Fruit fly (Drosophila melanogaster) whole organism, embryonic: ENCODE results near the gene CG42553.
A peak's percentile ranks its signal among the peaks of the same experiment; 100 is the strongest.

Experiments
- B-H1 ChIP-seq: fragments of 200-800 bp; sonication (Bioruptor generic); IDR thresholded peaks from 3 replicates; pipeline ENCODE4 v1.3.6; 2022; ENCODE audit warnings: missing biosample characterization, missing genetic modification characterization
- BEAF-32 ChIP-seq: fragments of 200-800 bp; sonication (Bioruptor generic); optimal IDR thresholded peaks from 3 replicates; lab custom pipeline; 2017; ENCODE audit warnings: missing biosample characterization, missing genetic modification characterization, mild to moderate bottlenecking, moderate library complexity, missing genetic modification reagents
- CG10267 ChIP-seq: fragments of 200-800 bp; sonication (Bioruptor generic); optimal IDR thresholded peaks from 2 replicates; lab custom pipeline; 2018; ENCODE audit warnings: missing biosample characterization, mild to moderate bottlenecking, missing genetic modification characterization, moderate library complexity
- CG12104 ChIP-seq: fragments of 200-800 bp; sonication (Bioruptor generic); optimal IDR thresholded peaks from 3 replicates; lab custom pipeline; 2016; ENCODE audit warnings: missing biosample characterization, missing genetic modification characterization
- CG12236 ChIP-seq: fragments of 200-800 bp; sonication (Bioruptor generic); optimal IDR thresholded peaks from 2 replicates; lab custom pipeline; 2016; ENCODE audit warnings: missing biosample characterization, missing genetic modification characterization
- CG13624 ChIP-seq: fragments of 200-800 bp; sonication (Bioruptor generic); optimal IDR thresholded peaks from 2 replicates; lab custom pipeline; 2016; ENCODE audit warnings: missing biosample characterization, missing genetic modification characterization
- CG15073 ChIP-seq: fragments of 200-800 bp; sonication (Bioruptor generic); optimal IDR thresholded peaks from 2 replicates; lab custom pipeline; 2016; ENCODE audit warnings: missing biosample characterization, missing genetic modification characterization
- CG2199 ChIP-seq: fragments of 200-800 bp; sonication (Bioruptor generic); IDR thresholded peaks from 3 replicates; pipeline ENCODE4 v1.3.6; 2022; ENCODE audit warnings: missing biosample characterization, missing genetic modification characterization
- CG2875 ChIP-seq: fragments of 200-800 bp; sonication (Bioruptor generic); optimal IDR thresholded peaks from 2 replicates; lab custom pipeline; 2017; ENCODE audit warnings: missing biosample characterization, mild to moderate bottlenecking, missing genetic modification characterization, missing genetic modification reagents
- CG31388 ChIP-seq: fragments of 200-800 bp; sonication (Bioruptor generic); optimal IDR thresholded peaks from 2 replicates; lab custom pipeline; 2016; ENCODE audit warnings: missing biosample characterization, missing genetic modification characterization
- CG32772 ChIP-seq: fragments of 200-800 bp; sonication (Bioruptor generic); IDR thresholded peaks from 2 replicates; pipeline ENCODE4 v1.3.6; 2022; ENCODE audit warnings: missing biosample characterization, missing genetic modification characterization
- CG34422 ChIP-seq: fragments of 200-800 bp; sonication (Bioruptor generic); IDR thresholded peaks from 3 replicates; pipeline ENCODE4 v1.3.6; 2022; ENCODE audit warnings: missing biosample characterization, missing genetic modification characterization
- CG6654 ChIP-seq: fragments of 200-800 bp; sonication (Bioruptor generic); optimal IDR thresholded peaks from 2 replicates; lab custom pipeline; 2017; ENCODE audit warnings: missing biosample characterization, mild to moderate bottlenecking, missing genetic modification characterization
- CG6683 ChIP-seq: fragments of 200-800 bp; sonication (Bioruptor generic); optimal IDR thresholded peaks from 2 replicates; lab custom pipeline; 2017; ENCODE audit warnings: missing biosample characterization, mild to moderate bottlenecking, missing genetic modification characterization, missing genetic modification reagents
- CG7963 ChIP-seq: fragments of 200-800 bp; sonication (Bioruptor generic); IDR thresholded peaks from 3 replicates; pipeline ENCODE4 v1.3.6; 2022; ENCODE audit warnings: missing biosample characterization, missing genetic modification characterization; ENCODE audit not compliant: partially characterized antibody
- CG8944 ChIP-seq: fragments of 200-800 bp; sonication (Bioruptor generic); optimal IDR thresholded peaks from 3 replicates; lab custom pipeline; 2016; ENCODE audit warnings: missing biosample characterization, missing genetic modification characterization
- CkIIα-i1 ChIP-seq: fragments of 200-800 bp; sonication (Bioruptor generic); IDR thresholded peaks from 2 replicates; pipeline ENCODE4 v1.3.6; 2022; ENCODE audit warnings: missing biosample characterization, missing genetic modification characterization
- Dll ChIP-seq: fragments of 200-800 bp; sonication (Bioruptor generic); IDR thresholded peaks from 4 replicates; pipeline ENCODE4 v1.3.6; 2022; ENCODE audit warnings: missing biosample characterization, missing genetic modification characterization; ENCODE audit not compliant: partially characterized antibody
- Fer2 ChIP-seq: fragments of 200-800 bp; sonication (Bioruptor generic); optimal IDR thresholded peaks from 2 replicates; lab custom pipeline; 2018; ENCODE audit warnings: missing biosample characterization, mild to moderate bottlenecking, missing genetic modification characterization, moderate library complexity
- Fer3 ChIP-seq: fragments of 200-800 bp; sonication (Bioruptor generic); optimal IDR thresholded peaks from 2 replicates; lab custom pipeline; 2018; ENCODE audit warnings: missing biosample characterization, mild to moderate bottlenecking, missing genetic modification characterization, moderate library complexity
- HLH3B ChIP-seq: fragments of 200-800 bp; sonication (Bioruptor generic); IDR thresholded peaks from 2 replicates; pipeline ENCODE4 v1.3.6; 2022; ENCODE audit warnings: missing biosample characterization, missing genetic modification characterization
- Hsf ChIP-seq: fragments of 200-800 bp; sonication (Bioruptor generic); optimal IDR thresholded peaks from 3 replicates; lab custom pipeline; 2016; ENCODE audit warnings: missing biosample characterization, missing genetic modification characterization
- MBD-R2 ChIP-seq: fragments of 200-800 bp; sonication (Bioruptor generic); IDR thresholded peaks from 2 replicates; pipeline ENCODE4 v1.3.6; 2022; ENCODE audit warnings: missing biosample characterization, missing genetic modification characterization
- MTF-1 ChIP-seq: fragments of 200-800 bp; sonication (Bioruptor generic); optimal IDR thresholded peaks from 2 replicates; lab custom pipeline; 2018; ENCODE audit warnings: missing biosample characterization, mild to moderate bottlenecking, missing genetic modification characterization, borderline replicate concordance
- Oaz ChIP-seq: fragments of 200-800 bp; sonication (Bioruptor generic); IDR thresholded peaks from 2 replicates; pipeline ENCODE4 v1.3.6; 2022; ENCODE audit warnings: missing biosample characterization, missing genetic modification characterization
- PHDP ChIP-seq: fragments of 200-800 bp; sonication (Bioruptor generic); optimal IDR thresholded peaks from 3 replicates; lab custom pipeline; 2018; ENCODE audit warnings: missing biosample characterization, mild to moderate bottlenecking, missing genetic modification characterization, moderate library complexity
- Poxn ChIP-seq: fragments of 200-800 bp; sonication (Bioruptor generic); IDR thresholded peaks from 2 replicates; pipeline ENCODE4 v1.3.6; 2022; ENCODE audit warnings: missing biosample characterization, missing genetic modification characterization
- Trl ChIP-seq, 3 experiments: fragments of >200 bp in 2 of 3; fragments of 200-800 bp in 1 of 3; sonication (Bioruptor generic) in 1 of 3; optimal IDR thresholded peaks; 2 replicates in 1 of 3; 3 replicates in 2 of 3; lab custom pipeline; 2016 to 2017; ENCODE audit warnings: missing biosample characterization in 1 of 3, missing genetic modification characterization in 1 of 3
- Usf ChIP-seq: fragments of 200-800 bp; sonication (Bioruptor generic); optimal IDR thresholded peaks from 2 replicates; lab custom pipeline; 2017; ENCODE audit warnings: missing genotype, missing biosample characterization, missing genetic modification characterization
- YL-1 ChIP-seq: fragments of 200-800 bp; sonication (Bioruptor generic); optimal IDR thresholded peaks from 3 replicates; lab custom pipeline; 2017; ENCODE audit warnings: missing biosample characterization, mild to moderate bottlenecking, missing genetic modification characterization
- bowl ChIP-seq: fragments of 200-800 bp; sonication (Bioruptor generic); IDR thresholded peaks from 2 replicates; pipeline ENCODE4 v1.3.6; 2022; ENCODE audit warnings: missing biosample characterization, missing genetic modification characterization
- cad ChIP-seq: fragments of >200 bp; optimal IDR thresholded peaks from 2 replicates; lab custom pipeline; 2017; ENCODE audit warnings: missing biosample characterization, missing genetic modification characterization
- disco-r ChIP-seq: fragments of 200-800 bp; sonication (Bioruptor generic); optimal IDR thresholded peaks from 2 replicates; lab custom pipeline; 2016; ENCODE audit warnings: missing biosample characterization, missing genetic modification characterization
- fu2 ChIP-seq: fragments of 200-800 bp; sonication (Bioruptor generic); optimal IDR thresholded peaks from 2 replicates; lab custom pipeline; 2016; ENCODE audit warnings: missing biosample characterization, missing genetic modification characterization
- gce ChIP-seq: fragments of 200-800 bp; sonication (Bioruptor generic); IDR thresholded peaks from 3 replicates; pipeline ENCODE4 v1.3.6; 2022; ENCODE audit warnings: missing biosample characterization, missing genetic modification characterization
- ham ChIP-seq: fragments of 200-800 bp; sonication (Bioruptor generic); IDR thresholded peaks from 2 replicates; pipeline ENCODE4 v1.3.6; 2022; ENCODE audit warnings: missing biosample characterization, missing genetic modification characterization
- jing ChIP-seq: fragments of 200-800 bp; sonication (Bioruptor generic); optimal IDR thresholded peaks from 2 replicates; lab custom pipeline; 2018; ENCODE audit warnings: missing biosample characterization, mild to moderate bottlenecking, missing genetic modification characterization
- lab ChIP-seq: fragments of 200-800 bp; sonication (Bioruptor generic); optimal IDR thresholded peaks from 3 replicates; lab custom pipeline; 2017; ENCODE audit warnings: missing biosample characterization, missing genetic modification characterization, mild to moderate bottlenecking, moderate library complexity, missing genetic modification reagents
- lbe ChIP-seq: fragments of 200-800 bp; sonication (Bioruptor generic); optimal IDR thresholded peaks from 2 replicates; lab custom pipeline; 2016; ENCODE audit warnings: missing biosample characterization, mild to moderate bottlenecking, missing genetic modification characterization
- lov ChIP-seq, 2 experiments: fragments of 200-800 bp in 1 of 2; fragments of >200 bp in 1 of 2; sonication (Bioruptor generic) in 1 of 2; IDR thresholded peaks in 1 of 2; optimal IDR thresholded peaks in 1 of 2; 2 replicates in 1 of 2; 3 replicates in 1 of 2; pipeline versions ENCODE4 v1.3.6 to Lab custom; 2017 to 2022; ENCODE audit warnings: missing biosample characterization in 1 of 2, missing genetic modification characterization in 1 of 2
- mirr ChIP-seq: fragments of 200-800 bp; sonication (Bioruptor generic); optimal IDR thresholded peaks from 3 replicates; lab custom pipeline; 2018; ENCODE audit warnings: missing biosample characterization, mild to moderate bottlenecking, missing genetic modification characterization
- nau ChIP-seq: fragments of 200-800 bp; sonication (Bioruptor generic); optimal IDR thresholded peaks from 3 replicates; lab custom pipeline; 2017; ENCODE audit warnings: missing biosample characterization, mild to moderate bottlenecking, missing genetic modification characterization, missing genetic modification reagents
- p53 ChIP-seq: fragments of 200-800 bp; sonication (Bioruptor generic); optimal IDR thresholded peaks from 2 replicates; lab custom pipeline; 2016; ENCODE audit warnings: missing biosample characterization, missing genetic modification characterization
- peb ChIP-seq: fragments of 200-800 bp; sonication (Bioruptor generic); IDR thresholded peaks from 2 replicates; pipeline ENCODE4 v1.3.6; 2022; ENCODE audit warnings: missing biosample characterization, missing genetic modification characterization
- pum ChIP-seq: fragments of 200-800 bp; sonication (Bioruptor generic); optimal IDR thresholded peaks from 2 replicates; lab custom pipeline; 2016; ENCODE audit warnings: missing biosample characterization, missing genetic modification characterization
- row ChIP-seq: fragments of 200-800 bp; sonication (Bioruptor generic); IDR thresholded peaks from 3 replicates; pipeline ENCODE4 v1.3.6; 2022; ENCODE audit warnings: missing biosample characterization, missing genetic modification characterization
- schlank ChIP-seq: fragments of 200-800 bp; sonication (Bioruptor generic); optimal IDR thresholded peaks from 2 replicates; lab custom pipeline; 2018; ENCODE audit warnings: missing biosample characterization, mild to moderate bottlenecking, missing genetic modification characterization
- seq ChIP-seq: fragments of 200-800 bp; sonication (Bioruptor generic); IDR thresholded peaks from 2 replicates; pipeline ENCODE4 v1.3.6; 2022; ENCODE audit warnings: missing biosample characterization, missing genetic modification characterization

Gene CG42553

dm6 chr3L:837552-838187 is 3.8 kb downstream of the CG42553 start, which contains the start of the genes CG13901 and CG13887 (continued):
- TF ChIP-seq MTF-1 (peak; percentile 23), schlank (tag; lab: Kevin White, UChicago) (peak; percentile 81), Trl (optimal IDR thresholded peaks at IDR 0.05; lab: Kevin White, UChicago) (no peak), Trl (GFP tag; optimal IDR thresholded peaks at IDR 0.05; lab: Kevin White, UChicago) (peak; percentile 94), CG31388 (GFP tag; lab: Kevin White, UChicago) (peak; percentile 62), mirr (GFP tag; lab: Kevin White, UChicago) (peak; percentile 50), disco-r (peak; percentile 84), bowl (peak; percentile 45; the same call in 1 of the 2 replicates), HLH3B (GFP tag; lab: Robert Waterston, UW) (peak; percentile 87), ham (GFP tag; lab: Robert Waterston, UW) (peak; percentile 76), nau (no peak), pum (GFP tag; lab: Kevin White, UChicago) (peak; percentile 94), p53 (GFP tag; lab: Kevin White, UChicago) (peak; percentile 77), jing (no peak), CG34422 (peak; percentile 90), gce (GFP tag; lab: Robert Waterston, UW) (peak; percentile 71; the same call in 2 of the 3 replicates), CG13624 (GFP tag; lab: Kevin White, UChicago) (peak; percentile 83), CG10267 (tag; lab: Kevin White, UChicago) (peak; percentile 77), CG7963 (GFP tag; lab: Robert Waterston, UW) (no peak), lov (optimal IDR thresholded peaks at IDR 0.05; lab: Kevin White, UChicago) (no peak), lov (GFP tag; IDR thresholded peaks at IDR 0.05; lab: Robert Waterston, UW) (peak; percentile 79; the same call in 1 of the 3 replicates), CG12236 (GFP tag; lab: Kevin White, UChicago) (peak; percentile 75), CG6683 (GFP tag; lab: Kevin White, UChicago) (peak; percentile 73), B-H1 (GFP tag; lab: Robert Waterston, UW) (peak; percentile 80), Fer3 (tag; lab: Kevin White, UChicago) (peak; percentile 90), CG6654 (GFP tag; lab: Kevin White, UChicago) (peak; percentile 45), CG15073 (peak; percentile 59), fu2 (GFP tag; lab: Kevin White, UChicago) (peak; percentile 93), row (GFP tag; lab: Robert Waterston, UW) (peak; percentile 97), seq (GFP tag; lab: Robert Waterston, UW) (peak; percentile 79), lbe (GFP tag; lab: Kevin White, UChicago) (peak; percentile 84), BEAF-32 (GFP tag; lab: Kevin White, UChicago) (peak; percentile 59), PHDP (tag; lab: Kevin White, UChicago) (peak; percentile 91), CG2875 (GFP tag; lab: Kevin White, UChicago) (peak; percentile 73), Usf (GFP tag; lab: Kevin White, UChicago) (peak; percentile 79), lab (peak; percentile 94), cad (GFP tag; lab: Kevin White, UChicago) (no peak), Poxn (GFP tag; lab: Robert Waterston, UW) (peak; percentile 28; the same call in 1 of the 2 replicates), Oaz (peak; percentile 78), CG8944 (GFP tag; lab: Kevin White, UChicago) (peak; percentile 95), peb (GFP tag; lab: Robert Waterston, UW) (peak; percentile 65; the same call in 1 of the 2 replicates), CG12104 (GFP tag; lab: Kevin White, UChicago) (peak; percentile 82), CkIIα-i1 (no peak), YL-1 (GFP tag; lab: Kevin White, UChicago) (peak; percentile 97), Dll (GFP tag; lab: Robert Waterston, UW) (peak; percentile 59; the same call in 2 of the 4 replicates), CG32772 (GFP tag; lab: Robert Waterston, UW) (peak; percentile 83), MBD-R2 (GFP tag; lab: Robert Waterston, UW) (peak; percentile 94), Fer2 (tag; lab: Kevin White, UChicago) (peak; percentile 87), Hsf (GFP tag; lab: Kevin White, UChicago) (peak; percentile 95), CG2199 (GFP tag; lab: Robert Waterston, UW) (0 out of 3 replicates have a peak, but pooled peaks have one; percentile 22)
